Fruit fly (Drosophila melanogaster): ENCODE measurements around the gene CG32024.

CG32024 gene

dm6 chr3L:8827133-8827867 lies 19.9 kb downstream of the CG32024 start, which contains the start of gene dally (continued):
- no peak for TF ChIP-seq CG9609 (GFP tag; optimal IDR thresholded peaks at IDR 0.05)
- no peak for TF ChIP-seq ranshi (GFP tag; IDR thresholded peaks at IDR 0.05)
- no peak for TF ChIP-seq stwl (tag; optimal IDR thresholded peaks at IDR 0.05)
- TF ChIP-seq gcm2 (GFP tag; optimal IDR thresholded peaks at IDR 0.05): no peak
- peak; percentile 56 for TF ChIP-seq abd-A (tag; optimal IDR thresholded peaks at IDR 0.05)
- no peak for TF ChIP-seq CG9876 (GFP tag; optimal IDR thresholded peaks at IDR 0.05)
- peak; percentile 44 for TF ChIP-seq B-H2 (GFP tag; optimal IDR thresholded peaks at IDR 0.05)
- peak; percentile 62; the same call in 1 of the 2 replicates for TF ChIP-seq bbx (GFP tag; IDR thresholded peaks at IDR 0.05; ENCODE audit: partially characterized antibody)
- TF ChIP-seq Bdp1 (GFP tag; optimal IDR thresholded peaks at IDR 0.05): no peak
- TF ChIP-seq CG33213 (GFP tag; optimal IDR thresholded peaks at IDR 0.05): peak; percentile 6
- no peak for TF ChIP-seq Xbp1 (GFP tag; optimal IDR thresholded peaks at IDR 0.05)
- TF ChIP-seq unc-4 (GFP tag; IDR thresholded peaks at IDR 0.05; ENCODE audit: partially characterized antibody): peak; percentile 42; the same call in 1 of the 2 replicates
- TF ChIP-seq emc (GFP tag; optimal IDR thresholded peaks at IDR 0.05): no peak
- TF ChIP-seq kni (GFP tag; optimal IDR thresholded peaks at IDR 0.05): peak; percentile 56
- TF ChIP-seq CG14710 (tag; optimal IDR thresholded peaks at IDR 0.05): no peak
- TF ChIP-seq tna (GFP tag; IDR thresholded peaks at IDR 0.05; ENCODE audit: partially characterized antibody): peak; percentile 64; the same call in 1 of the 2 replicates
- TF ChIP-seq CG11456 (GFP tag; IDR thresholded peaks at IDR 0.05): no peak
- no peak for TF ChIP-seq Tbp (GFP tag; optimal IDR thresholded peaks at IDR 0.05)
- no peak for TF ChIP-seq dimm (GFP tag; IDR thresholded peaks at IDR 0.05)
- TF ChIP-seq MTF-1 (GFP tag; optimal IDR thresholded peaks at IDR 0.05; ENCODE audit: borderline replicate concordance): peak; percentile 72
- TF ChIP-seq Asciz (GFP tag; optimal IDR thresholded peaks at IDR 0.05): no peak
- no peak for TF ChIP-seq CG14667 (GFP tag; IDR thresholded peaks at IDR 0.05)
- no peak; the same call in 1 of the 2 replicates for TF ChIP-seq Dref (GFP tag; IDR thresholded peaks at IDR 0.05)
- no peak; the same call in 1 of the 2 replicates for TF ChIP-seq CG1024 (GFP tag; IDR thresholded peaks at IDR 0.05)
- TF ChIP-seq gsb-n (tag; optimal IDR thresholded peaks at IDR 0.05): peak; percentile 3
- peak; percentile 34 for TF ChIP-seq sd (tag; optimal IDR thresholded peaks at IDR 0.05)
- no peak for TF ChIP-seq CG4854 (GFP tag; optimal IDR thresholded peaks at IDR 0.05)
- TF ChIP-seq CG3847 (GFP tag; IDR thresholded peaks at IDR 0.05): no peak
- TF ChIP-seq run (tag; optimal IDR thresholded peaks at IDR 0.05): no peak
- TF ChIP-seq ab (GFP tag; optimal IDR thresholded peaks at IDR 0.05): no peak
- no peak for TF ChIP-seq ro (GFP tag; IDR thresholded peaks at IDR 0.05)
- TF ChIP-seq CG4404 (GFP tag; IDR thresholded peaks at IDR 0.05): no peak
- TF ChIP-seq CG10267 (tag; optimal IDR thresholded peaks at IDR 0.05): peak; percentile 7
- no peak for TF ChIP-seq cg (GFP tag; optimal IDR thresholded peaks at IDR 0.05)
- TF ChIP-seq CG1647 (GFP tag; optimal IDR thresholded peaks at IDR 0.05): no peak
- TF ChIP-seq CTCF (GFP tag; optimal IDR thresholded peaks at IDR 0.05): no peak
- no peak for TF ChIP-seq CG11560 (tag; IDR thresholded peaks at IDR 0.05)
- peak; percentile 46 for TF ChIP-seq lab (GFP tag; optimal IDR thresholded peaks at IDR 0.05)
- no peak for TF ChIP-seq gem (tag; optimal IDR thresholded peaks at IDR 0.05)
- TF ChIP-seq H15 (GFP tag; IDR thresholded peaks at IDR 0.05): no peak
- TF ChIP-seq pnt (GFP tag; optimal IDR thresholded peaks at IDR 0.05): no peak
- no peak; the same call in 2 of the 3 replicates for TF ChIP-seq mld (GFP tag; IDR thresholded peaks at IDR 0.05; ENCODE audit: partially characterized antibody)
- TF ChIP-seq caup (GFP tag; optimal IDR thresholded peaks at IDR 0.05; ENCODE audit: severe bottlenecking): peak; percentile 56
- TF ChIP-seq lmd (GFP tag; IDR thresholded peaks at IDR 0.05): no peak
- TF ChIP-seq CG6689 (GFP tag; IDR thresholded peaks at IDR 0.05): no peak
- peak; percentile 50 for TF ChIP-seq Hmr (GFP tag; optimal IDR thresholded peaks at IDR 0.05)
- TF ChIP-seq hb (GFP tag; IDR thresholded peaks at IDR 0.05; ENCODE audit: partially characterized antibody): peak; percentile 47; the same call in 1 of the 3 replicates
- no peak for TF ChIP-seq Ssrp (tag; optimal IDR thresholded peaks at IDR 0.05)
- peak; percentile 100 for TF ChIP-seq Deaf1 (tag; optimal IDR thresholded peaks at IDR 0.05)
- TF ChIP-seq gfzf (GFP tag; optimal IDR thresholded peaks at IDR 0.05): no peak

All from whole organism, embryonic.